Fruit fly (Drosophila melanogaster) whole organism, wandering third instar larva: ENCODE measurements around the gene Sdic3.

Experiments
- Abd-B ChIP-seq: fragments of >200 bp; optimal IDR thresholded peaks from 2 replicates; lab custom pipeline; 2017; ENCODE audit warnings: missing biosample characterization, missing genetic modification characterization
- CG32264 ChIP-seq: fragments of 200-800 bp; sonication (Bioruptor generic); optimal IDR thresholded peaks from 2 replicates; lab custom pipeline; 2016; ENCODE audit warnings: missing biosample characterization, missing genetic modification characterization
- CG9705 ChIP-seq: fragments of 200-800 bp; sonication (Bioruptor generic); optimal IDR thresholded peaks from 2 replicates; lab custom pipeline; 2018; ENCODE audit warnings: missing biosample characterization, mild to moderate bottlenecking, missing genetic modification characterization
- CrebA ChIP-seq: fragments of 200-800 bp; sonication (Bioruptor generic); optimal IDR thresholded peaks from 2 replicates; lab custom pipeline; 2016; ENCODE audit warnings: missing biosample characterization, mild to moderate bottlenecking, missing genetic modification characterization, borderline replicate concordance
- Dfd ChIP-seq: fragments of >200 bp; optimal IDR thresholded peaks from 2 replicates; lab custom pipeline; 2017; ENCODE audit warnings: missing biosample characterization, missing genetic modification characterization
- Dif ChIP-seq: fragments of 200-275, 200-300 bp; sonication (Bioruptor generic); optimal IDR thresholded peaks from 2 replicates; lab custom pipeline; 2018; ENCODE audit warnings: missing biosample characterization, missing genetic modification characterization; ENCODE audit not compliant: partially characterized antibody
- GATAd ChIP-seq: sonication (Bioruptor generic); optimal IDR thresholded peaks from 2 replicates; lab custom pipeline; 2016; ENCODE audit warnings: missing biosample characterization, missing genetic modification characterization
- HLH106 ChIP-seq: fragments of 200-800 bp; optimal IDR thresholded peaks from 3 replicates; lab custom pipeline; 2019; ENCODE audit warnings: missing biosample characterization, mild to moderate bottlenecking, missing genetic modification characterization, moderate library complexity
- Hnf4 ChIP-seq: fragments of 200-800 bp; sonication (Bioruptor generic); optimal IDR thresholded peaks from 2 replicates; lab custom pipeline; 2016; ENCODE audit warnings: missing biosample characterization, mild to moderate bottlenecking, missing genetic modification characterization
- Hr78 ChIP-seq: fragments of >200 bp; optimal IDR thresholded peaks from 2 replicates; lab custom pipeline; 2017; ENCODE audit warnings: missing biosample characterization, missing genetic modification characterization
- Hr83 ChIP-seq: fragments of 200-300 bp; sonication (Bioruptor generic); optimal IDR thresholded peaks from 2 replicates; lab custom pipeline; 2016; ENCODE audit warnings: missing biosample characterization, mild to moderate bottlenecking, missing genetic modification characterization, moderate library complexity; ENCODE audit not compliant: poor library complexity, severe bottlenecking
- Jra ChIP-seq: sonication (Bioruptor generic); optimal IDR thresholded peaks from 2 replicates; lab custom pipeline; 2016; ENCODE audit warnings: missing biosample characterization, missing genetic modification characterization
- Mio ChIP-seq: sonication (Bioruptor generic); optimal IDR thresholded peaks from 2 replicates; lab custom pipeline; 2016; ENCODE audit warnings: missing biosample characterization, missing genetic modification characterization
- Myc ChIP-seq: fragments of >200 bp; optimal IDR thresholded peaks from 2 replicates; lab custom pipeline; 2017
- N ChIP-seq: fragments of >200 bp; optimal IDR thresholded peaks from 2 replicates; lab custom pipeline; 2018; ENCODE audit warnings: missing biosample characterization, missing external identifiers, missing genetic modification characterization
- OdsH ChIP-seq: fragments of 200-800 bp; sonication (Bioruptor generic); optimal IDR thresholded peaks from 2 replicates; lab custom pipeline; 2016; ENCODE audit warnings: missing biosample characterization, mild to moderate bottlenecking, missing genetic modification characterization
- Rel ChIP-seq, 2 experiments: fragments of 200-800 bp; sonication (Bioruptor generic) in 1 of 2; optimal IDR thresholded peaks; 2 replicates in 1 of 2; 3 replicates in 1 of 2; lab custom pipeline; 2016 to 2019; ENCODE audit warnings: mild to moderate bottlenecking in 2 of 2, missing biosample characterization in 2 of 2, missing genetic modification characterization in 2 of 2, moderate library complexity in 1 of 2
- Sp1 ChIP-seq: fragments of 200-800 bp; sonication (Bioruptor generic); optimal IDR thresholded peaks from 3 replicates; lab custom pipeline; 2019; ENCODE audit warnings: missing biosample characterization, mild to moderate bottlenecking, missing genetic modification characterization, moderate library complexity
- Vsx2 ChIP-seq: fragments of 200-300, 225-300 bp; sonication (Bioruptor generic); optimal IDR thresholded peaks from 2 replicates; lab custom pipeline; 2018; ENCODE audit warnings: missing biosample characterization, missing genetic modification characterization; ENCODE audit not compliant: partially characterized antibody
- br ChIP-seq: fragments of 200-800 bp; sonication (Bioruptor generic); optimal IDR thresholded peaks from 2 replicates; lab custom pipeline; 2016; ENCODE audit warnings: missing biosample characterization, missing genetic modification characterization
- brk ChIP-seq: fragments of 200-800 bp; sonication (Bioruptor generic); optimal IDR thresholded peaks from 2 replicates; lab custom pipeline; 2016; ENCODE audit warnings: missing biosample characterization, mild to moderate bottlenecking, missing genetic modification characterization
- dl ChIP-seq, 2 experiments: fragments of 175-275, 200-275 bp in 1 of 2; fragments of 200-275 bp in 1 of 2; sonication (Bioruptor generic); optimal IDR thresholded peaks; lab custom pipeline; 2018; ENCODE audit warnings: mild to moderate bottlenecking in 2 of 2, missing biosample characterization in 2 of 2, missing genetic modification characterization in 2 of 2, moderate library complexity in 2 of 2; ENCODE audit not compliant: partially characterized antibody in 2 of 2, insufficient read depth in 1 of 2
- dmrt93B ChIP-seq: fragments of 200-800 bp; sonication (Bioruptor generic); optimal IDR thresholded peaks from 2 replicates; lab custom pipeline; 2018; ENCODE audit warnings: missing biosample characterization, mild to moderate bottlenecking, missing genetic modification characterization
- dsf ChIP-seq: sonication (Bioruptor generic); optimal IDR thresholded peaks from 2 replicates; lab custom pipeline; 2016; ENCODE audit warnings: missing biosample characterization, missing genetic modification characterization, borderline replicate concordance
- ey ChIP-seq: fragments of 200-800 bp; sonication (Bioruptor generic); optimal IDR thresholded peaks from 2 replicates; lab custom pipeline; 2016; ENCODE audit warnings: missing biosample characterization, missing genetic modification characterization
- foxo ChIP-seq, 2 experiments: fragments of 200-800 bp; sonication (Bioruptor generic); optimal IDR thresholded peaks; 2 replicates in 1 of 2; 3 replicates in 1 of 2; lab custom pipeline; 2016 to 2017; ENCODE audit warnings: missing biosample characterization in 2 of 2, missing genetic modification characterization in 2 of 2
- fru ChIP-seq: fragments of 200-800 bp; sonication (Bioruptor generic); optimal IDR thresholded peaks from 3 replicates; lab custom pipeline; 2016; ENCODE audit warnings: missing biosample characterization, mild to moderate bottlenecking, missing genetic modification characterization
- h ChIP-seq: fragments of 200-800 bp; sonication (Bioruptor generic); optimal IDR thresholded peaks from 3 replicates; lab custom pipeline; 2016; ENCODE audit warnings: missing biosample characterization, mild to moderate bottlenecking, missing genetic modification characterization
- jim ChIP-seq: fragments of 175-275, 200-325 bp; sonication (Bioruptor generic); optimal IDR thresholded peaks from 2 replicates; lab custom pipeline; 2016; ENCODE audit warnings: missing biosample characterization, mild to moderate bottlenecking, missing genetic modification characterization
- lola ChIP-seq: fragments of >200 bp; optimal IDR thresholded peaks from 2 replicates; lab custom pipeline; 2017; ENCODE audit warnings: missing biosample characterization, missing genetic modification characterization
- pan ChIP-seq: fragments of >200 bp; optimal IDR thresholded peaks from 2 replicates; lab custom pipeline; 2017
- psq ChIP-seq: fragments of 200-800 bp; sonication (Bioruptor generic); optimal IDR thresholded peaks from 3 replicates; lab custom pipeline; 2017; ENCODE audit warnings: missing biosample characterization, mild to moderate bottlenecking, missing genetic modification characterization, moderate library complexity
- rgr ChIP-seq: fragments of 200-800 bp; sonication (Bioruptor generic); optimal IDR thresholded peaks from 3 replicates; lab custom pipeline; 2016; ENCODE audit warnings: missing biosample characterization, mild to moderate bottlenecking, missing genetic modification characterization
- sage ChIP-seq: fragments of 200-800 bp; sonication (Bioruptor generic); optimal IDR thresholded peaks from 2 replicates; lab custom pipeline; 2016; ENCODE audit warnings: missing biosample characterization, mild to moderate bottlenecking, missing genetic modification characterization
- sv ChIP-seq: fragments of 200-800 bp; sonication (Bioruptor generic); optimal IDR thresholded peaks from 3 replicates; lab custom pipeline; 2016; ENCODE audit warnings: missing biosample characterization, missing genetic modification characterization
- tai ChIP-seq: sonication (Bioruptor generic); optimal IDR thresholded peaks from 2 replicates; lab custom pipeline; 2016; ENCODE audit warnings: missing biosample characterization, missing genetic modification characterization
- usp ChIP-seq: fragments of >200 bp; optimal IDR thresholded peaks from 2 replicates; lab custom pipeline; 2017; ENCODE audit warnings: missing biosample characterization, missing genetic modification characterization
- woc ChIP-seq: sonication (Bioruptor generic); optimal IDR thresholded peaks from 2 replicates; lab custom pipeline; 2016; ENCODE audit warnings: missing biosample characterization, mild to moderate bottlenecking, missing genetic modification characterization

Sdic3 gene

dm6 chrX:20238736-20239607 is 44.9 kb upstream of the Sdic3 start:
- TF ChIP-seq woc (GFP tag; lab: Kevin White, UChicago) (peak; percentile 46), Vsx2 (GFP tag; lab: Kevin White, UChicago) (peak; percentile 38), psq (GFP tag; lab: Kevin White, UChicago) (peak; percentile 1), jim (GFP tag; lab: Kevin White, UChicago) (no peak)

DNA sequence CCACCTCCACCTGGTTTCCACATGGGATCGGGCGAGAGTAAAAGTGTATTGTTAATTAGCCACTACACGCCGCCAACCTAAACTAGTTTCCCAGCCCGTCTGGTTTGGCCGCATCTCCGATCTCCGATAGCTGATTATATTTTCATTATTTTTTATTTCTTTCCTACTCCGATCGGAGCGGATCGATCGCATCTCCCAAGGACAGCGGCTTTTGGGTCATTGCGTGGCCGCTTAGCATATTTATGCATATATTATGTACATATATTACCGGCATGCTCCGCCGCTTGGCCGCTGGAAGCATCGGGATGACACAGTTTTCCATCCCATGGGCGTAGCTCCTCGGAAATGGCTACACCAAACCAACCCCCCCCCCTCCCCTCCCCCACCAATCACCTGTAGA is 43.9 kb upstream of the Sdic3 start:
- no peak for TF ChIP-seq dl (GFP tag; optimal IDR thresholded peaks at IDR 0.05; lab: Kevin White, UChicago; ENCODE audit: insufficient read depth in 1 of 2, partially characterized antibody in 2 of 2)
- no peak for TF ChIP-seq OdsH (GFP tag; lab: Kevin White, UChicago)
- no peak for TF ChIP-seq dsf (GFP tag; lab: Kevin White, UChicago)
- TF ChIP-seq h (GFP tag; lab: Kevin White, UChicago), result no peak
- TF ChIP-seq dmrt93B (GFP tag; lab: Kevin White, UChicago), result no peak
- no peak for TF ChIP-seq HLH106
- TF ChIP-seq ey (GFP tag; lab: Kevin White, UChicago), result no peak
- TF ChIP-seq CG32264 (GFP tag; lab: Kevin White, UChicago), result no peak
- TF ChIP-seq pan, result no peak
- TF ChIP-seq Hnf4, result no peak
- no peak for TF ChIP-seq GATAd (GFP tag; lab: Kevin White, UChicago)
- no peak for TF ChIP-seq CrebA (GFP tag; lab: Kevin White, UChicago)
- no peak for TF ChIP-seq N
- TF ChIP-seq lola, result no peak
- TF ChIP-seq Dfd, result no peak
- TF ChIP-seq Jra, result no peak
- no peak for TF ChIP-seq psq (GFP tag; lab: Kevin White, UChicago)
- no peak for TF ChIP-seq rgr (GFP tag; lab: Kevin White, UChicago)
- TF ChIP-seq CG9705 (GFP tag; lab: Kevin White, UChicago), result no peak

DNA sequence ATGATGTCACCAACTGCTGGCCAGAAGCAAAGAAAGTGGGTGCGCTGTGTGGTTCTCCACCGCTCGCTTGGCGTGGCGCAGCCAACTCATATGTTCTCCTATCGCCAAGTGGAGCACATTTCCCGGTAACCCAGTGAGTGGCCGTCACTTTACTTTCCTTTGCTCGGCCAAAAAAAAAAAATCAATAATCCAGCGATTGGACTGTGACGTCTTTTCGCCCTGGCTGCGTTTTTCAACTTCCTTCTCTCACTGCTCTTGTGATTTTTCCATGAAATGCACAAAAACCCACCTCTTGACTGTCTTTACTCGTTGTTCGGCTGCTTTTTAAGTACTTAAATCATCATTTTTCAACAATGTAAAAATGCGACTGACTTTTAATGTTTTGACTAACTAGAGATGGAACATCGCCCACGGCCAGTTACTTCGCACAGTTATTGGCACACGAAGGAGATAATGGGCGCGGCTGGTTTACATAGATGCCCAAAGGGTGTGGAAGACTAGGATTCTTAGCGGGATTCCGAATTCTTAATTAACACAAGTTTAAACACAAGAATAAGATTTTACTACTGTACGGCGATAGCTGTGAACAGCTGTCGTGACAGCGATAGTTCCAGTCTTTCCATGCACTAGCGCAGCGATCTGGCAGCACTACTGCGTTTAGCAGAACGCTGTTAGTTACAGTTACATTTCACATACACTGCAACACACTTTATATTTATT is 41.9 kb upstream of the Sdic3 start, which contains the start of gene sw:
Gene sw, minus strand, starts transcription at position 589 of the 720 bp plus-strand sequence.
- TF ChIP-seq h (GFP tag; lab: Kevin White, UChicago), result peak; percentile 31
- peak; percentile 56 for TF ChIP-seq ey (GFP tag; lab: Kevin White, UChicago)
- TF ChIP-seq Hr78 (GFP tag; lab: Kevin White, UChicago), result no peak
- no peak for TF ChIP-seq Vsx2 (GFP tag; lab: Kevin White, UChicago)
- TF ChIP-seq dl (GFP tag; optimal IDR thresholded peaks at IDR 0.05; lab: Kevin White, UChicago; ENCODE audit: insufficient read depth in 1 of 2, partially characterized antibody in 2 of 2), result no peak
- peak; percentile 13 for TF ChIP-seq psq (GFP tag; lab: Kevin White, UChicago)
- no peak for TF ChIP-seq CG32264 (GFP tag; lab: Kevin White, UChicago)
- peak in 1 of 2 experiments; percentile 53 for TF ChIP-seq foxo (GFP tag; optimal IDR thresholded peaks at IDR 0.05; lab: Kevin White, UChicago)
- no peak for TF ChIP-seq Mio (GFP tag; lab: Kevin White, UChicago)
- TF ChIP-seq Dif, result no peak
- TF ChIP-seq dsf (GFP tag; lab: Kevin White, UChicago), result no peak
- no peak for TF ChIP-seq Myc (lab: Kevin White, UChicago)
- peak; percentile 47 for TF ChIP-seq dmrt93B (GFP tag; lab: Kevin White, UChicago)
- TF ChIP-seq Sp1 (GFP tag; lab: Kevin White, UChicago), result peak; percentile 43
- no peak for TF ChIP-seq jim (GFP tag; lab: Kevin White, UChicago)
- TF ChIP-seq GATAd (GFP tag; lab: Kevin White, UChicago), result no peak
- TF ChIP-seq usp (GFP tag; lab: Kevin White, UChicago), result no peak
- TF ChIP-seq brk, result no peak
- no peak for TF ChIP-seq Abd-B
- TF ChIP-seq CG9705 (GFP tag; lab: Kevin White, UChicago), result peak; percentile 52
- TF ChIP-seq HLH106, result peak; percentile 76
- TF ChIP-seq pan, result no peak
- peak; percentile 26 for TF ChIP-seq rgr (GFP tag; lab: Kevin White, UChicago)
- peak; percentile 78 for TF ChIP-seq woc (GFP tag; lab: Kevin White, UChicago)
- peak; percentile 39 for TF ChIP-seq tai (GFP tag; lab: Kevin White, UChicago)
- peak; percentile 57 for TF ChIP-seq Hnf4
- TF ChIP-seq OdsH (GFP tag; lab: Kevin White, UChicago), result no peak
- TF ChIP-seq fru, result peak; percentile 73
- peak; percentile 54 for TF ChIP-seq br
- TF ChIP-seq Hr83 (GFP tag; lab: Kevin White, UChicago), result no peak
- TF ChIP-seq Jra, result peak; percentile 46
- no peak for TF ChIP-seq CrebA (GFP tag; lab: Kevin White, UChicago)
- no peak for TF ChIP-seq Dfd
- TF ChIP-seq N, result no peak
- no peak for TF ChIP-seq Rel (GFP tag; optimal IDR thresholded peaks at IDR 0.05; lab: Kevin White, UChicago)
- no peak for TF ChIP-seq Rel (tag; optimal IDR thresholded peaks at IDR 0.05; lab: Kevin White, UChicago)
- peak; percentile 17 for TF ChIP-seq sv (GFP tag; lab: Kevin White, UChicago)
- TF ChIP-seq lola, result no peak
- TF ChIP-seq sage (GFP tag; lab: Kevin White, UChicago), result no peak
